Worm (Caenorhabditis elegans) whole organism, L1 larva: Measurements from ENCODE around the gene F14D12.1.
A peak's percentile ranks its signal among the peaks of the same experiment; 100 is the strongest.

Source experiments
- C16A3.4 ChIP-seq: fragments of 150-350 bp; optimal IDR thresholded peaks from 2 replicates; lab custom pipeline; 2014; ENCODE audit warnings: missing biosample characterization, missing genetic modification characterization
- C34B4.2 ChIP-seq: sonication (generic microtip); optimal IDR thresholded peaks from 2 replicates; lab custom pipeline; 2017; ENCODE audit warnings: mild to moderate bottlenecking, missing genetic modification characterization, missing compliant biosample characterization
- aha-1 ChIP-seq: fragments of 150-350 bp; optimal IDR thresholded peaks from 2 replicates; lab custom pipeline; 2014; ENCODE audit warnings: missing biosample characterization, missing genetic modification characterization
- alr-1 ChIP-seq: fragments of 200-800 bp; sonication (Bioruptor generic); optimal IDR thresholded peaks from 2 replicates; lab custom pipeline; 2018; ENCODE audit warnings: borderline replicate concordance, mild to moderate bottlenecking, missing genetic modification characterization, missing compliant biosample characterization
- blmp-1 ChIP-seq: fragments of 150-350 bp; optimal IDR thresholded peaks from 2 replicates; lab custom pipeline; 2014; ENCODE audit warnings: missing biosample characterization, missing genetic modification characterization
- ceh-63 ChIP-seq: fragments of 200-800 bp; sonication (Bioruptor generic); optimal IDR thresholded peaks from 2 replicates; lab custom pipeline; 2018; ENCODE audit warnings: mild to moderate bottlenecking, missing genetic modification characterization, missing compliant biosample characterization
- ceh-82 ChIP-seq, 3 experiments: fragments of 150-350 bp in 1 of 3; sonication (generic microtip) in 2 of 3; optimal IDR thresholded peaks; 2 replicates each; lab custom pipeline; 2014 to 2017; ENCODE audit warnings: missing biosample characterization in 3 of 3, missing genetic modification characterization in 3 of 3
- ceh-88 ChIP-seq: fragments of 200-800 bp; sonication (Bioruptor generic); IDR thresholded peaks from 2 replicates; pipeline ENCODE4 v1.3.6; 2022; ENCODE audit warnings: missing genetic modification characterization, missing compliant biosample characterization
- elt-2 ChIP-seq: sonication (generic microtip); optimal IDR thresholded peaks from 2 replicates; lab custom pipeline; 2016; ENCODE audit warnings: missing genetic modification characterization, mild to moderate bottlenecking, inconsistent platforms, missing compliant biosample characterization, missing genetic modification reagents
- elt-3 ChIP-seq, 6 experiments: fragments of 150-350 bp in 1 of 6; sonication (generic microtip); optimal IDR thresholded peaks; 2 replicates each; lab custom pipeline; 2017 to 2018; ENCODE audit warnings: missing biosample characterization in 6 of 6, missing genetic modification characterization in 6 of 6, inconsistent platforms in 1 of 6
- grh-1 ChIP-seq: fragments of 200-800 bp; sonication (Bioruptor generic); IDR thresholded peaks from 2 replicates; pipeline ENCODE4 v1.3.6; 2022; ENCODE audit warnings: missing genetic modification reagents, missing genetic modification characterization, missing compliant biosample characterization
- hlh-17 ChIP-seq: fragments of 200-800 bp; sonication (Bioruptor generic); optimal IDR thresholded peaks from 2 replicates; lab custom pipeline; 2018; ENCODE audit warnings: missing genetic modification characterization, mild to moderate bottlenecking, missing compliant biosample characterization, moderate library complexity, borderline replicate concordance
- hlh-4 ChIP-seq: sonication (generic microtip); optimal IDR thresholded peaks from 2 replicates; lab custom pipeline; 2016; ENCODE audit warnings: mild to moderate bottlenecking, missing genetic modification characterization, missing compliant biosample characterization
- lin-14 ChIP-seq: fragments of 200-800 bp; sonication (Bioruptor generic); optimal IDR thresholded peaks from 2 replicates; lab custom pipeline; 2018; ENCODE audit warnings: mild to moderate bottlenecking, missing genetic modification characterization, moderate library complexity, missing compliant biosample characterization
- lin-15B ChIP-seq: fragments of 150-350 bp; sonication (generic microtip); optimal IDR thresholded peaks from 3 replicates; lab custom pipeline; 2014; ENCODE audit warnings: missing biosample characterization, missing genetic modification characterization
- lin-35 ChIP-seq, 2 experiments: fragments of 150-350 bp; optimal IDR thresholded peaks; 2 replicates each; lab custom pipeline; 2014; ENCODE audit warnings: missing biosample characterization in 2 of 2, missing genetic modification characterization in 2 of 2, missing genetic modification reagents in 2 of 2
- lin-39 ChIP-seq: fragments of 150-350 bp; optimal IDR thresholded peaks from 2 replicates; lab custom pipeline; 2014; ENCODE audit warnings: missing biosample characterization, missing genetic modification reagents, missing genetic modification characterization
- lsy-2 ChIP-seq, 2 experiments: fragments of 150-350 bp; optimal IDR thresholded peaks; 2 replicates each; lab custom pipeline; 2014; ENCODE audit warnings: missing biosample characterization in 2 of 2, missing genetic modification characterization in 2 of 2
- mdl-1 ChIP-seq, 2 experiments: fragments of 150-350 bp; optimal IDR thresholded peaks; 2 replicates each; lab custom pipeline; 2014 to 2017; ENCODE audit warnings: missing biosample characterization in 2 of 2, missing genetic modification characterization in 2 of 2, inconsistent platforms in 1 of 2
- nhr-11 ChIP-seq: fragments of 150-350 bp; optimal IDR thresholded peaks from 2 replicates; lab custom pipeline; 2014; ENCODE audit warnings: missing biosample characterization, missing genetic modification characterization
- nhr-20 ChIP-seq: sonication (generic microtip); optimal IDR thresholded peaks from 2 replicates; lab custom pipeline; 2016; ENCODE audit warnings: mild to moderate bottlenecking, missing genetic modification characterization, missing compliant biosample characterization
- nhr-71 ChIP-seq: sonication (generic microtip); optimal IDR thresholded peaks from 2 replicates; lab custom pipeline; 2016; ENCODE audit warnings: mild to moderate bottlenecking, missing genetic modification characterization, moderate library complexity, missing compliant biosample characterization
- nhr-84 ChIP-seq: sonication (generic microtip); optimal IDR thresholded peaks from 2 replicates; lab custom pipeline; 2017; ENCODE audit warnings: missing biosample characterization, missing genetic modification characterization
- nhr-85 ChIP-seq: sonication (generic microtip); peaks from one replicate; lab custom pipeline; 2016; ENCODE audit warnings: missing genetic modification characterization, inconsistent platforms, missing compliant biosample characterization
- nhr-90 ChIP-seq: sonication (generic microtip); optimal IDR thresholded peaks from 2 replicates; lab custom pipeline; 2016; ENCODE audit warnings: mild to moderate bottlenecking, missing genetic modification characterization, missing compliant biosample characterization; ENCODE audit not compliant: poor library complexity
- pag-3 ChIP-seq: sonication (generic microtip); optimal IDR thresholded peaks from 2 replicates; lab custom pipeline; 2017; ENCODE audit warnings: missing genetic modification characterization, mild to moderate bottlenecking, missing compliant biosample characterization, antibody characterized with exemption, borderline replicate concordance; ENCODE audit not compliant: insufficient read depth
- pqm-1 ChIP-seq: sonication (generic microtip); optimal IDR thresholded peaks from 3 replicates; lab custom pipeline; 2017; ENCODE audit warnings: missing biosample characterization, missing genetic modification characterization
- rnt-1 ChIP-seq: sonication (generic microtip); optimal IDR thresholded peaks from 2 replicates; lab custom pipeline; 2016; ENCODE audit warnings: mild to moderate bottlenecking, missing genetic modification characterization, moderate library complexity, missing compliant biosample characterization
- skn-1 ChIP-seq: fragments of 150-350 bp; optimal IDR thresholded peaks from 2 replicates; lab custom pipeline; 2014; ENCODE audit warnings: missing biosample characterization, missing genetic modification characterization
- snu-23 ChIP-seq: sonication (generic microtip); optimal IDR thresholded peaks from 2 replicates; lab custom pipeline; 2016; ENCODE audit warnings: missing genetic modification characterization, missing compliant biosample characterization
- sup-37 ChIP-seq: fragments of 200-800 bp; sonication (Bioruptor generic); optimal IDR thresholded peaks from 2 replicates; lab custom pipeline; 2018; ENCODE audit warnings: mild to moderate bottlenecking, missing genetic modification characterization, missing compliant biosample characterization
- tbx-2 ChIP-seq: sonication (generic microtip); optimal IDR thresholded peaks from 2 replicates; lab custom pipeline; 2016; ENCODE audit warnings: missing genetic modification characterization, missing compliant biosample characterization
- tlp-1 ChIP-seq: fragments of 150-350 bp; optimal IDR thresholded peaks from 2 replicates; lab custom pipeline; 2014; ENCODE audit warnings: missing biosample characterization, missing genetic modification characterization
- unc-98 ChIP-seq: fragments of 200-800 bp; sonication (Bioruptor generic); IDR thresholded peaks from 2 replicates; pipeline ENCODE4 v1.3.6; 2022; ENCODE audit warnings: missing genetic modification characterization, missing compliant biosample characterization
- xbp-1 ChIP-seq: sonication (generic microtip); optimal IDR thresholded peaks from 2 replicates; lab custom pipeline; 2016; ENCODE audit warnings: missing genetic modification characterization, missing compliant biosample characterization
- zag-1 ChIP-seq: fragments of 150-350 bp; optimal IDR thresholded peaks from 2 replicates; lab custom pipeline; 2014; ENCODE audit warnings: missing biosample characterization, missing genetic modification characterization

Gene F14D12.1

DNA sequence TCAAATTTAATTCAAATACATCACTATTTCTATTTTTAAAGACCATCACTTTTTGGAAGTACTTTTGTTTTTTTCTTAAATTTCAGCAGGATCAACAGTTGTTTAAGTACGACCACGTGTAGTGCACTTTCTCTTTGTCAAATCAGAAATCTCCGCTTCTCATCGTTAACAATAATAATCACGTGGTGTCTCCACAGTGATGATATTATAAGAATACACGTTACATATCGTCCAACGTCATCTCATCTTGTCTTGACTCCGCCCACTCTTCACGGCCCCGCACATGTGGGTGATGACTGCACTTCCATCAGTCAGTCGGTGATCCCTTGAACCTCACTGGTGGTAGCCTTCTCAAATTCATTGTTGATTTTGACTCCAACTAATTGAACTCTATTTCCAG, 26.4 kb downstream of the F14D12.1 start, which contains the start of gene argn-1:
TSS of gene argn-1 (plus strand) at position 83 of the 400 bp plus-strand sequence.
- peak; percentile 50 for TF ChIP-seq nhr-20 (tag; lab: Kevin White, UChicago)
- TF ChIP-seq grh-1 (GFP tag; lab: Robert Waterston, UW): peak; percentile 36; the same call in 1 of the 2 replicates
- peak; percentile 22 for TF ChIP-seq lin-14 (GFP tag; lab: Kevin White, UChicago)
- peak in 1 of 2 experiments; percentile 52 for TF ChIP-seq mdl-1 (tag; optimal IDR thresholded peaks at IDR 0.05; lab: Kevin White, UChicago)
- TF ChIP-seq lin-35 (GFP tag; optimal IDR thresholded peaks at IDR 0.05; lab: Kevin White, UChicago): peak in 1 of 2 experiments; percentile 38
- peak; percentile 72 for TF ChIP-seq nhr-85
- TF ChIP-seq elt-3 (tag; optimal IDR thresholded peaks at IDR 0.05; lab: Kevin White, UChicago): peak in 1 of 6 experiments; percentile 42
- no peak for TF ChIP-seq C34B4.2 (tag; lab: Kevin White, UChicago)
- TF ChIP-seq lin-15B (tag; lab: Kevin White, UChicago): no peak
- no peak for TF ChIP-seq pqm-1 (tag; lab: Kevin White, UChicago)
- peak; percentile 20 for TF ChIP-seq snu-23 (GFP tag; lab: Kevin White, UChicago)
- peak; percentile 58 for TF ChIP-seq blmp-1 (tag; lab: Kevin White, UChicago)
- TF ChIP-seq nhr-71 (tag; lab: Kevin White, UChicago): peak; percentile 48
- peak; percentile 52 for TF ChIP-seq nhr-90 (tag; lab: Kevin White, UChicago)
- TF ChIP-seq xbp-1 (tag; lab: Kevin White, UChicago): no peak

DNA sequence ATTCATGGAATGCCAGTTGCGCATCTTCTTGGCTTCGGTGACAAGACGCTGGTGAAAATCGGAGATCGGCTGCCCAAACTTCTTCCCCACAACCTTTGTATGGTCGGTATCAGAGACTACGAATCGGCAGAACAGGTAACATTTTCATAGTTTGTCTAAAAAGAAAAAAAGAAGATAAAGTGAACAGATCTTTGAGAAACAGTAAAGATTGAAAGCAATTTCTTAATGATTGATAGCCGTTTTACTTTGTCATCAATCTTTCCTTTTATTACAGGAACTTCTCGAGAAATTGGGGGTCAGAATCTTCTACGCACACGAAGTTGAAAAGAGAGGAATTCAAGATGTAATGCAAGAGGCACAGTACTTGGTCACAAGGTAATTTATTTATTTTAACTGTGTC, 27.4 kb downstream of the F14D12.1 start:
- TF ChIP-seq blmp-1 (tag; lab: Kevin White, UChicago) (peak; percentile 14), zag-1 (no peak), unc-98 (GFP tag; lab: Robert Waterston, UW) (no peak), ceh-88 (GFP tag; lab: Robert Waterston, UW) (no peak), skn-1 (tag; lab: Kevin White, UChicago) (no peak), lsy-2 (tag; optimal IDR thresholded peaks at IDR 0.05; lab: Kevin White, UChicago) (peak in 1 of 2 experiments; percentile 12), ceh-82 (tag; optimal IDR thresholded peaks at IDR 0.05; lab: Kevin White, UChicago) (no peak), pag-3 (tag; lab: Kevin White, UChicago) (no peak), tlp-1 (tag; lab: Kevin White, UChicago) (no peak), nhr-90 (tag; lab: Kevin White, UChicago) (peak; percentile 28), tbx-2 (tag; lab: Kevin White, UChicago) (no peak), nhr-71 (tag; lab: Kevin White, UChicago) (peak; percentile 15), lin-39 (tag; lab: Kevin White, UChicago) (no peak), nhr-20 (tag; lab: Kevin White, UChicago) (no peak), aha-1 (tag; lab: Kevin White, UChicago) (no peak), hlh-17 (GFP tag; lab: Kevin White, UChicago) (no peak), sup-37 (GFP tag; lab: Kevin White, UChicago) (no peak), rnt-1 (tag; lab: Kevin White, UChicago) (no peak), elt-3 (tag; optimal IDR thresholded peaks at IDR 0.05; lab: Kevin White, UChicago) (peak in 3 of 6 experiments; percentile 0 to 41 (median 35)), xbp-1 (tag; lab: Kevin White, UChicago) (no peak), alr-1 (tag; lab: Kevin White, UChicago) (no peak), lin-35 (GFP tag; optimal IDR thresholded peaks at IDR 0.05; lab: Kevin White, UChicago) (peak in 1 of 2 experiments; percentile 10), nhr-11 (tag; lab: Kevin White, UChicago) (no peak), nhr-84 (tag; lab: Kevin White, UChicago) (no peak), lin-14 (GFP tag; lab: Kevin White, UChicago) (peak; percentile 17), nhr-85 (peak; percentile 71)

DNA sequence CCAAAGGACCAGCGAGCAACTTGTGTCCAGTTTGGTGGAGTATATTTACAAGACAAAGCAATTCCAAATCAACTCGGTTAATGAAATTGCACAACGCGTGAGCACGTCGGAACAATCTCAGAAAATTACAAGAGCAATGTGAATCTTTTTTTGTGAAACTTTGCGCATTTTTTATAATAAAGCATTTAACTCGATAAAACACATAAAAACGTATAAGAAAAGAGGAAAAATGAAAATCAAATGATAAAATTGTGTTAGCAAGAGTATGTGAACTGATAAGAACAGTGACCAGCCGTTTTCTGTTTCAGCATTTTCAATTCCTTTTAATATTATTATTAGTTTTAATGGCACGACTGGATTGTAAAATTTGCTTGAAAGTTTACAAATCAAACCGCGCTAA, 28.1 kb downstream of the F14D12.1 start, which contains the start of gene T22B7.8:
TSS of gene T22B7.8 (plus strand) at position 301 of the 400 bp plus-strand sequence.
- TF ChIP-seq elt-2: peak; percentile 6
- TF ChIP-seq nhr-20 (tag; lab: Kevin White, UChicago): no peak

DNA sequence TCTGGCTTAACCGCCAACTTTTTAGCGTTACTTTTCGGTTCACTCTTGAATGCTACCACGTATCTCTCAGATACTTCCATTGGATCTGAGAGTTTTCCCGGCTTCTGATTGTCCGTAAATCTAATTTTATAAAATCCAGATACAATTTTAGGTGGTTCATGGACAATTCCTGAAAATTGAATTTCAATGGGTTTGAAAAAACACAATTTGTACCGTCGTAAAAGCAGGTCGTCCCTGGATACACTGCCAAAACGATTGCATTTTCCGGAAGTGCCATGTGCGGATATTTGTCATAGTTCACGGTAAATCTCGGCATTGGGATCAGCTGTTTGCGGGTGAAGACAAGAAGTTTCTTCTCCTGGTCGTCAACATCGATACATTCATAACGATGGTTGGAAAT, 36.0 kb downstream of the F14D12.1 start:
- TF ChIP-seq C16A3.4 (tag; lab: Kevin White, UChicago) (no peak), ceh-63 (GFP tag; lab: Kevin White, UChicago) (no peak), blmp-1 (tag; lab: Kevin White, UChicago) (no peak), hlh-4 (tag; lab: Kevin White, UChicago) (no peak), skn-1 (tag; lab: Kevin White, UChicago) (no peak), grh-1 (GFP tag; lab: Robert Waterston, UW) (no peak)
- TF ChIP-seq, all 84 proteins: peak for 0
